Worm (Caenorhabditis elegans) whole organism, L4 larva: ENCODE data around the gene F58B4.6.
A peak's percentile ranks its signal among the peaks of the same experiment; 100 is the strongest.

Source experiments
- F10B5.3 ChIP-seq: sonication (generic microtip); optimal IDR thresholded peaks from 2 replicates; lab custom pipeline; 2016; ENCODE audit warnings: mild to moderate bottlenecking, missing genetic modification characterization, missing compliant biosample characterization
- R02D3.7 ChIP-seq: fragments of 150-350 bp; sonication (generic microtip); optimal IDR thresholded peaks from 3 replicates; lab custom pipeline; 2014; ENCODE audit warnings: missing biosample characterization, missing genetic modification characterization
- Y105C5A.15 ChIP-seq: fragments of 200-800 bp; sonication (Bioruptor generic); IDR thresholded peaks from 2 replicates; pipeline ENCODE4 v1.3.6; 2022; ENCODE audit warnings: missing genetic modification characterization, missing compliant biosample characterization
- Y48G9A.11 ChIP-seq: fragments of 200-800 bp; sonication (Bioruptor generic); IDR thresholded peaks from 2 replicates; pipeline ENCODE4 v1.3.6; 2022; ENCODE audit warnings: missing genetic modification reagents, missing genetic modification characterization, missing compliant biosample characterization
- Y75B8A.6 ChIP-seq: fragments of 200-800 bp; sonication (Bioruptor generic); IDR thresholded peaks from 2 replicates; pipeline ENCODE4 v1.3.6; 2022; ENCODE audit warnings: missing genetic modification reagents, missing genetic modification characterization, missing compliant biosample characterization
- ZK546.5 ChIP-seq, 2 experiments: sonication (generic microtip); optimal IDR thresholded peaks; 2 replicates each; lab custom pipeline; 2017; ENCODE audit warnings: missing biosample characterization in 2 of 2, missing genetic modification characterization in 2 of 2
- aha-1 ChIP-seq: fragments of 150-350 bp; peaks from one replicate; lab custom pipeline; 2014; ENCODE audit warnings: missing biosample characterization, missing genetic modification characterization
- aly-2 ChIP-seq: sonication (generic microtip); optimal IDR thresholded peaks from 2 replicates; lab custom pipeline; 2018; ENCODE audit warnings: missing biosample characterization, missing genetic modification characterization
- ama-1 ChIP-seq: fragments of 150-350 bp; optimal IDR thresholded peaks from 2 replicates; lab custom pipeline; 2014; ENCODE audit warnings: inconsistent platforms, mixed read lengths
- attf-4 ChIP-seq: sonication (generic microtip); optimal IDR thresholded peaks from 3 replicates; lab custom pipeline; 2017; ENCODE audit warnings: missing biosample characterization, missing genetic modification characterization
- ceh-20 ChIP-seq: fragments of 200-800 bp; sonication (Bioruptor generic); IDR thresholded peaks from 2 replicates; pipeline ENCODE4 v1.3.6; 2022; ENCODE audit warnings: missing genetic modification reagents, missing genetic modification characterization, missing compliant biosample characterization
- ceh-32 ChIP-seq: sonication (generic microtip); optimal IDR thresholded peaks from 2 replicates; lab custom pipeline; 2016; ENCODE audit warnings: mild to moderate bottlenecking, missing genetic modification characterization, missing compliant biosample characterization; ENCODE audit not compliant: poor library complexity
- ceh-62 ChIP-seq: sonication (generic microtip); optimal IDR thresholded peaks from 2 replicates; lab custom pipeline; 2017; ENCODE audit warnings: missing biosample characterization, missing genetic modification characterization
- ceh-82 ChIP-seq: sonication (generic microtip); optimal IDR thresholded peaks from 2 replicates; lab custom pipeline; 2017; ENCODE audit warnings: missing biosample characterization, missing genetic modification characterization
- cey-2 ChIP-seq: sonication (generic microtip); optimal IDR thresholded peaks from 3 replicates; lab custom pipeline; 2017; ENCODE audit warnings: missing genetic modification characterization, mild to moderate bottlenecking, missing compliant biosample characterization, antibody characterized with exemption, borderline replicate concordance; ENCODE audit not compliant: insufficient read depth
- ctbp-1 ChIP-seq: fragments of 200-800 bp; sonication (Bioruptor generic); IDR thresholded peaks from 2 replicates; pipeline ENCODE4 v1.3.6; 2022; ENCODE audit warnings: missing genetic modification reagents, missing genetic modification characterization, missing compliant biosample characterization
- daf-19 ChIP-seq: fragments of 200-800 bp; sonication (Bioruptor generic); conservative IDR thresholded peaks from 2 replicates; pipeline ENCODE4 v1.3.6; 2022; ENCODE audit warnings: missing genetic modification characterization, missing compliant biosample characterization
- dmd-8 ChIP-seq: fragments of 200-800 bp; sonication (Bioruptor generic); IDR thresholded peaks from 2 replicates; pipeline ENCODE4 v1.3.6; 2022; ENCODE audit warnings: missing genetic modification characterization, missing compliant biosample characterization
- dpl-1 ChIP-seq: fragments of 150-350 bp; optimal IDR thresholded peaks from 2 replicates; lab custom pipeline; 2014; ENCODE audit warnings: missing biosample characterization, missing genetic modification reagents, missing genetic modification characterization
- duxl-1 ChIP-seq: sonication (generic microtip); optimal IDR thresholded peaks from 2 replicates; lab custom pipeline; 2016; ENCODE audit warnings: mild to moderate bottlenecking, missing genetic modification characterization, moderate library complexity, missing compliant biosample characterization; ENCODE audit not compliant: poor library complexity
- dve-1 ChIP-seq: sonication (generic microtip); optimal IDR thresholded peaks from 2 replicates; lab custom pipeline; 2017; ENCODE audit warnings: antibody characterized with exemption, mild to moderate bottlenecking, missing genetic modification characterization, missing compliant biosample characterization; ENCODE audit not compliant: insufficient read depth
- egl-43 ChIP-seq: fragments of 200-800 bp; sonication (Bioruptor generic); IDR thresholded peaks from 2 replicates; pipeline ENCODE4 v1.3.6; 2022; ENCODE audit warnings: missing genetic modification reagents, missing genetic modification characterization, missing compliant biosample characterization
- gei-8 ChIP-seq: fragments of 200-800 bp; sonication (Bioruptor generic); optimal IDR thresholded peaks from 2 replicates; lab custom pipeline; 2018; ENCODE audit warnings: mild to moderate bottlenecking, missing genetic modification characterization, missing compliant biosample characterization
- hlh-11 ChIP-seq: fragments of 200-800 bp; sonication (Bioruptor generic); optimal IDR thresholded peaks from 2 replicates; lab custom pipeline; 2018; ENCODE audit warnings: mild to moderate bottlenecking, missing genetic modification characterization, missing compliant biosample characterization
- hlh-30 ChIP-seq: sonication (generic microtip); optimal IDR thresholded peaks from 2 replicates; lab custom pipeline; 2017; ENCODE audit warnings: antibody characterized with exemption, mild to moderate bottlenecking, missing genetic modification characterization, missing compliant biosample characterization; ENCODE audit not compliant: insufficient read depth
- hmg-1.1 ChIP-seq: fragments of 200-800 bp; sonication (Bioruptor generic); IDR thresholded peaks from 2 replicates; pipeline ENCODE4 v1.3.6; 2022; ENCODE audit warnings: missing genetic modification reagents, missing genetic modification characterization, missing compliant biosample characterization
- lim-7 ChIP-seq: fragments of 200-800 bp; sonication (Bioruptor generic); IDR thresholded peaks from 2 replicates; pipeline ENCODE4 v1.3.6; 2022; ENCODE audit warnings: missing genetic modification characterization, missing compliant biosample characterization
- lin-38 ChIP-seq: fragments of 200-800 bp; sonication (Bioruptor generic); IDR thresholded peaks from 2 replicates; pipeline ENCODE4 v1.3.6; 2022; ENCODE audit warnings: missing genetic modification reagents, missing genetic modification characterization, missing compliant biosample characterization
- lin-39 ChIP-seq: fragments of 150-350 bp; optimal IDR thresholded peaks from 2 replicates; lab custom pipeline; 2014; ENCODE audit warnings: missing biosample characterization, missing genetic modification reagents, missing genetic modification characterization
- lsy-2 ChIP-seq, 2 experiments: fragments of 150-350 bp in 1 of 2; sonication (generic microtip) in 1 of 2; optimal IDR thresholded peaks; 2 replicates each; lab custom pipeline; 2014 to 2017; ENCODE audit warnings: missing biosample characterization in 2 of 2, missing genetic modification characterization in 2 of 2
- madf-5 ChIP-seq, 2 experiments: fragments of 200-800 bp; sonication (Bioruptor generic); IDR thresholded peaks; 2 replicates each; pipeline ENCODE4 v1.3.6; 2022; ENCODE audit warnings: missing compliant biosample characterization in 2 of 2, missing genetic modification characterization in 2 of 2
- mdt-29 ChIP-seq: fragments of 200-800 bp; sonication (Bioruptor generic); IDR thresholded peaks from 2 replicates; pipeline ENCODE4 v1.3.6; 2022; ENCODE audit warnings: missing genetic modification reagents, missing genetic modification characterization, missing compliant biosample characterization
- mxl-2 ChIP-seq: fragments of 200-800 bp; sonication (Bioruptor generic); conservative IDR thresholded peaks from 2 replicates; pipeline ENCODE4 v1.3.6; 2022; ENCODE audit warnings: missing genetic modification reagents, missing genetic modification characterization, missing compliant biosample characterization
- nhr-102 ChIP-seq: sonication (generic microtip); optimal IDR thresholded peaks from 2 replicates; lab custom pipeline; 2016; ENCODE audit warnings: mild to moderate bottlenecking, missing genetic modification characterization, moderate library complexity, missing compliant biosample characterization
- nhr-28 ChIP-seq: fragments of 150-350 bp; optimal IDR thresholded peaks from 2 replicates; lab custom pipeline; 2014; ENCODE audit warnings: missing biosample characterization, missing genetic modification characterization
- nhr-41 ChIP-seq: fragments of 200-800 bp; sonication (Bioruptor generic); IDR thresholded peaks from 2 replicates; pipeline ENCODE4 v1.3.6; 2022; ENCODE audit warnings: missing genetic modification reagents, missing genetic modification characterization, missing compliant biosample characterization
- nhr-48 ChIP-seq: sonication (generic microtip); optimal IDR thresholded peaks from 2 replicates; lab custom pipeline; 2016; ENCODE audit warnings: mild to moderate bottlenecking, missing genetic modification characterization, missing compliant biosample characterization
- pqm-1 ChIP-seq: sonication (generic microtip); optimal IDR thresholded peaks from 2 replicates; lab custom pipeline; 2017; ENCODE audit warnings: missing biosample characterization, missing genetic modification characterization
- rbr-2 ChIP-seq: sonication (generic microtip); optimal IDR thresholded peaks from 2 replicates; lab custom pipeline; 2016; ENCODE audit warnings: missing genotype, missing genetic modification characterization, missing compliant biosample characterization
- sdz-12 ChIP-seq: fragments of 200-800 bp; sonication (Bioruptor generic); optimal IDR thresholded peaks from 2 replicates; lab custom pipeline; 2018; ENCODE audit warnings: mild to moderate bottlenecking, missing genetic modification characterization, missing compliant biosample characterization
- set-16 ChIP-seq: fragments of 200-800 bp; sonication (Bioruptor generic); IDR thresholded peaks from 2 replicates; pipeline ENCODE4 v1.3.6; 2022; ENCODE audit warnings: missing genetic modification reagents, missing genetic modification characterization, missing compliant biosample characterization
- snpc-4 ChIP-seq: fragments of 150-350 bp; optimal IDR thresholded peaks from 2 replicates; lab custom pipeline; 2014; ENCODE audit warnings: missing biosample characterization, missing genetic modification characterization
- tag-97 ChIP-seq: fragments of 200-800 bp; sonication (Bioruptor generic); IDR thresholded peaks from 2 replicates; pipeline ENCODE4 v1.3.6; 2022; ENCODE audit warnings: missing genetic modification characterization, missing compliant biosample characterization
- tra-1 ChIP-seq: fragments of 200-800 bp; sonication (Bioruptor generic); IDR thresholded peaks from 2 replicates; pipeline ENCODE4 v1.3.6; 2022; ENCODE audit warnings: missing genetic modification reagents, missing genetic modification characterization, missing compliant biosample characterization
- zag-1 ChIP-seq: fragments of 150-350 bp; optimal IDR thresholded peaks from 2 replicates; lab custom pipeline; 2014; ENCODE audit warnings: missing biosample characterization, missing genetic modification characterization
- zfp-3 ChIP-seq: fragments of 200-800 bp; sonication (Bioruptor generic); conservative IDR thresholded peaks from 2 replicates; pipeline ENCODE4 v1.3.6; 2022; ENCODE audit warnings: missing genetic modification reagents, missing genetic modification characterization, missing compliant biosample characterization
- zip-2 ChIP-seq: fragments of 150-350 bp; optimal IDR thresholded peaks from 2 replicates; lab custom pipeline; 2014; ENCODE audit warnings: missing biosample characterization, missing genetic modification characterization
- ztf-7 ChIP-seq: fragments of 150-350 bp; optimal IDR thresholded peaks from 2 replicates; lab custom pipeline; 2014; ENCODE audit warnings: missing biosample characterization, missing genetic modification characterization

The F58B4.6 gene

DNA sequence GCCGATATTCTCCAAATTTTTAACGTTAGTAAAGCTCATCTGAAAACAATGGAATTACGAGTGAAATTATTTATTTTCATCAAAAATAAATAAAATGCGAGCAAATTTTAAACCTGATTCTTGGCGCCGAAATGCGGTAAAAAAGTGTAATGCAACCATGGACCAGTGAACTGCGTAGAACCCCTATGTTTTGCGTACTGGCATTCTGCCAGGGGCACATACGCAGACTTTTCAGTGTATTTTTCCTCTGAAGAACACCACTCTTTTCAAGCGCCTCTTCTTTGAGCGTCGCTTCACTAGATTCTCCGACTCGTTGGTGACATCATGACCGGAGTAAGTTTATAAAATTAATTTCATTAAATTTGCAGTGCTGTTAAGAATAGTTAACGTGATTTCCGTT lies 40.7 kb downstream of the F58B4.6 start, which contains the start of the genes ctf-4 and eef-1G (continued):
- TF ChIP-seq ctbp-1 (peak; percentile 92), dve-1 (tag; lab: Kevin White, UChicago) (peak; percentile 98), cey-2 (no peak), hlh-30 (peak; percentile 91), snpc-4 (tag; lab: Kevin White, UChicago) (peak; percentile 32), nhr-28 (tag; lab: Kevin White, UChicago) (peak; percentile 97), nhr-48 (tag; lab: Kevin White, UChicago) (peak; percentile 94), Y48G9A.11 (GFP tag; lab: Robert Waterston, UW) (peak; percentile 7; the same call in 1 of the 2 replicates), ceh-62 (tag; lab: Kevin White, UChicago) (no peak), attf-4 (tag; lab: Kevin White, UChicago) (no peak), zfp-3 (peak; percentile 83), daf-19 (GFP tag; lab: Robert Waterston, UW) (no peak), mdt-29 (GFP tag; lab: Robert Waterston, UW) (peak; percentile 89)

DNA sequence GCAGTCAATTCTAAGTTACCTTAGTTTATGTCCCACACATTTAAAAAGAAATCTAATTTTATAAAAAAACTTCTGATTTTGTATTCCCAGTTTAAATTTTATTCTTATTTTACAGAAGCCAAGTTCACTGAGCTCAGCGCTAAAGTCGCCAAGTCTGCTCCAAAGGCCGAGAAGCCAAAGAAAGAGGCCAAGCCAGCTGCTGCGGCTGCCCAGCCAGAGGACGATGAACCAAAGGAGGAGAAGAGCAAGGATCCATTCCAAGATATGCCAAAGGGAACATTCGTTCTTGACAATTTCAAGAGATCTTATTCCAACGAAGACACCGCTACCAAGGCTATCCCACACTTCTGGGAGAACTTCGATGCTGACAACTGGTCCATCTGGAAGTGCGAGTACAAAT lies 42.0 kb downstream of the F58B4.6 start:
- TF ChIP-seq ztf-7 (tag; lab: Kevin White, UChicago) (no peak), nhr-102 (tag; lab: Kevin White, UChicago) (no peak), madf-5 (GFP tag; IDR thresholded peaks at IDR 0.05; lab: Robert Waterston, UW) (0 out of 4 replicates have a peak, but pooled peaks of 1 of the 2 experiments have one; percentile 48), mxl-2 (GFP tag; lab: Robert Waterston, UW) (no peak), set-16 (GFP tag; lab: Robert Waterston, UW) (peak; percentile 54), nhr-28 (tag; lab: Kevin White, UChicago) (no peak), tag-97 (GFP tag; lab: Robert Waterston, UW) (no peak), ZK546.5 (tag; optimal IDR thresholded peaks at IDR 0.05; lab: Kevin White, UChicago) (no peak), gei-8 (GFP tag; lab: Kevin White, UChicago) (no peak), hlh-30 (no peak), egl-43 (GFP tag; lab: Robert Waterston, UW) (0 out of 2 replicates have a peak, but pooled peaks have one; percentile 44), aha-1 (peak; percentile 78), ceh-32 (tag; lab: Kevin White, UChicago) (no peak), cey-2 (no peak), tra-1 (GFP tag; lab: Robert Waterston, UW) (no peak), pqm-1 (no peak), lsy-2 (tag; optimal IDR thresholded peaks at IDR 0.05; lab: Kevin White, UChicago) (no peak), Y105C5A.15 (no peak), sdz-12 (GFP tag; lab: Kevin White, UChicago) (peak; percentile 34), ceh-20 (no peak), lin-38 (peak; percentile 44), F10B5.3 (tag; lab: Kevin White, UChicago) (no peak)

DNA sequence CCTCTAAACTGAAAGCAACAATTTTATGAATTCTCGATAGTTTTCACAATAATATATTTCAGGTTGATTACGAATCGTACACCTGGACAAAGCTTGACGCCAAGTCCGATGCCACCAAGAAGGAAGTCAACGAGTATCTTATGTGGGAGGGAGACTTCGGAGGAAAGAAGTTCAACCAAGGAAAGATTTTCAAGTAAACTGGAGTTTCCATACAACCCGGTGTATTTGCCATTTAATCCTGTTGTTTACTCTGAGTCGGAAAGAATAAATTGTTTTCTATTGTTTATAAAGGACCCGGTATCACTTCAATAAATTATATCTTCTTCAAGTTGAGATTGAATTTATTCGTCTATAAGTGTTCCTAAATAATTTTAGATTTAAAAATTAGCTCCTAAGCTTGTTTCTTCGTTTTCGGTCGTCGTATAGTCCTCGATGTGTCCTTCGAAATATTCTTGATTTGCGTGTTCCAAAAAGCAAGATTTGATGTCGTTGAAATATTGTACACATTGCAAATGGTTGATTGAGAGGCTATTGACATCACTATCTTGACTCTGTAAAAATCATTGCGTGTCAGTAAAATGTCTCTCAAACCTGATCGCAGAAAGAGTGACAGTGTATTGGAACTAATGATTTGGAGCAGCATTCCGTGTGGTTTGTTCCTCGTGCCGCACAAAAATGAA lies 42.9 kb downstream of the F58B4.6 start:
- TF ChIP-seq nhr-41 (no peak), lin-39 (no peak), lim-7 (GFP tag; lab: Robert Waterston, UW) (no peak), nhr-28 (tag; lab: Kevin White, UChicago) (no peak), hmg-1.1 (GFP tag; lab: Robert Waterston, UW) (no peak), dpl-1 (GFP tag; lab: Kevin White, UChicago) (no peak), ama-1 (lab: Kevin White, UChicago) (no peak), zip-2 (tag; lab: Kevin White, UChicago) (no peak), aly-2 (no peak), dmd-8 (GFP tag; lab: Robert Waterston, UW) (no peak), madf-5 (GFP tag; IDR thresholded peaks at IDR 0.05; lab: Robert Waterston, UW) (0 out of 4 replicates have a peak, but pooled peaks of 1 of the 2 experiments have one; percentile 39), rbr-2 (tag; lab: Kevin White, UChicago) (no peak), Y75B8A.6 (peak; percentile 60; the same call in 1 of the 2 replicates), ceh-82 (no peak), zag-1 (tag; lab: Kevin White, UChicago) (no peak), Y48G9A.11 (GFP tag; lab: Robert Waterston, UW) (0 out of 2 replicates have a peak, but pooled peaks have one; percentile 42), hlh-11 (tag; lab: Kevin White, UChicago) (peak; percentile 74), R02D3.7 (no peak), duxl-1 (tag; lab: Kevin White, UChicago) (no peak)
